Worm (Caenorhabditis elegans): ENCODE measurements around the gene gcc-2.

- TF ChIP-seq nhr-12 (tag; optimal IDR thresholded peaks at IDR 0.05) (no peak), unc-62 (GFP tag; optimal IDR thresholded peaks at IDR 0.05) (no peak), drap-1 (GFP tag; optimal IDR thresholded peaks at IDR 0.05) (no peak), nhr-237 (tag; optimal IDR thresholded peaks at IDR 0.05) (no peak)
These were observed 17.1 kb upstream of the gcc-2 start for ce11 chrIII:9779080-9779479.
